Fruit fly (Drosophila melanogaster): ENCODE results near the gene mip130.

The mip130 gene

dm6 chrX:1947178-1947872 is 39.3 kb downstream of the mip130 start:
- TF ChIP-seq HLH106 (tag; optimal IDR thresholded peaks at IDR 0.05) (peak; percentile 98), Dfd (GFP tag; optimal IDR thresholded peaks at IDR 0.05) (peak; percentile 26), lola (GFP tag; optimal IDR thresholded peaks at IDR 0.05) (no peak), tai (GFP tag; optimal IDR thresholded peaks at IDR 0.05) (peak; percentile 92), fru (GFP tag; optimal IDR thresholded peaks at IDR 0.05) (peak; percentile 98), woc (GFP tag; optimal IDR thresholded peaks at IDR 0.05) (peak; percentile 97), Mio (GFP tag; optimal IDR thresholded peaks at IDR 0.05) (peak; percentile 79), Abd-B (GFP tag; optimal IDR thresholded peaks at IDR 0.05) (no peak), Rel (GFP tag; optimal IDR thresholded peaks at IDR 0.05) (peak; percentile 88), Rel (tag; optimal IDR thresholded peaks at IDR 0.05) (peak; percentile 89), sage (GFP tag; optimal IDR thresholded peaks at IDR 0.05) (peak; percentile 92), N (GFP tag; optimal IDR thresholded peaks at IDR 0.05) (no peak), Sp1 (GFP tag; optimal IDR thresholded peaks at IDR 0.05) (peak; percentile 98), Hr78 (GFP tag; optimal IDR thresholded peaks at IDR 0.05) (no peak), CG32264 (GFP tag; optimal IDR thresholded peaks at IDR 0.05) (peak; percentile 94), brk (GFP tag; optimal IDR thresholded peaks at IDR 0.05) (peak; percentile 80), foxo (GFP tag; optimal IDR thresholded peaks at IDR 0.05) (peak; percentile 88 to 99), Jra (GFP tag; optimal IDR thresholded peaks at IDR 0.05) (peak; percentile 93), dl (GFP tag; optimal IDR thresholded peaks at IDR 0.05; ENCODE audit: insufficient read depth in 1 of 2, partially characterized antibody in 2 of 2) (peak in 1 of 2 experiments; percentile 21), br (GFP tag; optimal IDR thresholded peaks at IDR 0.05) (peak; percentile 98), Hnf4 (GFP tag; optimal IDR thresholded peaks at IDR 0.05) (peak; percentile 96), h (GFP tag; optimal IDR thresholded peaks at IDR 0.05) (peak; percentile 98), GATAd (GFP tag; optimal IDR thresholded peaks at IDR 0.05) (peak; percentile 89), pan (optimal IDR thresholded peaks at IDR 0.05) (no peak), CG9705 (GFP tag; optimal IDR thresholded peaks at IDR 0.05) (peak; percentile 95), rgr (GFP tag; optimal IDR thresholded peaks at IDR 0.05) (peak; percentile 98), CrebA (GFP tag; optimal IDR thresholded peaks at IDR 0.05; ENCODE audit: borderline replicate concordance) (peak; percentile 66), ey (GFP tag; optimal IDR thresholded peaks at IDR 0.05) (peak; percentile 99), dsf (GFP tag; optimal IDR thresholded peaks at IDR 0.05; ENCODE audit: borderline replicate concordance) (peak; percentile 90), dmrt93B (GFP tag; optimal IDR thresholded peaks at IDR 0.05) (peak; percentile 96), Vsx2 (GFP tag; optimal IDR thresholded peaks at IDR 0.05; ENCODE audit: partially characterized antibody) (no peak), sv (GFP tag; optimal IDR thresholded peaks at IDR 0.05) (peak; percentile 93), jim (GFP tag; optimal IDR thresholded peaks at IDR 0.05) (peak; percentile 25), Hr83 (GFP tag; optimal IDR thresholded peaks at IDR 0.05; ENCODE audit: poor library complexity, severe bottlenecking) (peak; percentile 78), OdsH (GFP tag; optimal IDR thresholded peaks at IDR 0.05) (peak; percentile 97), Dif (GFP tag; optimal IDR thresholded peaks at IDR 0.05; ENCODE audit: partially characterized antibody) (no peak), psq (GFP tag; optimal IDR thresholded peaks at IDR 0.05) (peak; percentile 94), usp (GFP tag; optimal IDR thresholded peaks at IDR 0.05) (no peak), Myc (optimal IDR thresholded peaks at IDR 0.05) (no peak)

DNA sequence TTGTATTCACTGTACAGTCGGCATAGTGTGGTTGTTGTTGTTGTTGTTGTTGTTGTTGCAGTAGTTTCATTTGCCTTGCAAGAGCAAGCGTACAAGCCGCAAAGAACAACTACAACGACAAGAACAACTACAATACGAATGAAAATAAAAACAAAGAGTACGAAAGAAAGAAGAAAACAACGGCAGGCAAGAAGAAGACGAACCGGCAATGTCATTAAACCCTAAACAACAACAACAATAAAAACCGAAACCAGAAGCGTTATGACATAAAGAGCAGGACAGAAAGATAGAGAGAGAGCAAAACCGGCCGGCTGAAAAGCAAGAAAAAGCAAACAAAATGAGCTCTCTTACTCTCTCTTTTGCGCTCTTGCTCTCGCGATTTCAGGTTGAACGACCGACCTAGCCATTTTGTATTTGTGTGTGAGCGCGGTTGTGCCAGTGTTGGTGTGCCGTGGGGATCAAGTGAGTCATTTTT is 39.9 kb downstream of the mip130 start:
- TF ChIP-seq Dif (GFP tag; optimal IDR thresholded peaks at IDR 0.05; ENCODE audit: partially characterized antibody) (peak; percentile 84), dl (GFP tag; optimal IDR thresholded peaks at IDR 0.05; ENCODE audit: insufficient read depth in 1 of 2, partially characterized antibody in 2 of 2) (peak; percentile 84 to 92), woc (GFP tag; optimal IDR thresholded peaks at IDR 0.05) (peak; percentile 45), foxo (GFP tag; optimal IDR thresholded peaks at IDR 0.05) (no peak), Abd-B (GFP tag; optimal IDR thresholded peaks at IDR 0.05) (no peak), psq (GFP tag; optimal IDR thresholded peaks at IDR 0.05) (peak; percentile 75), ey (GFP tag; optimal IDR thresholded peaks at IDR 0.05) (no peak), Jra (GFP tag; optimal IDR thresholded peaks at IDR 0.05) (no peak), sv (GFP tag; optimal IDR thresholded peaks at IDR 0.05) (no peak)
